Worm (Caenorhabditis elegans) whole organism, L1 larva: ENCODE measurements around the gene Y47D3A.20.

Experiments used
- C34B4.2 ChIP-seq: sonication (generic microtip); optimal IDR thresholded peaks from 2 replicates; lab custom pipeline; 2017; ENCODE audit warnings: mild to moderate bottlenecking, missing genetic modification characterization, missing compliant biosample characterization
- ceh-88 ChIP-seq: fragments of 200-800 bp; sonication (Bioruptor generic); IDR thresholded peaks from 2 replicates; pipeline ENCODE4 v1.3.6; 2022; ENCODE audit warnings: missing genetic modification characterization, missing compliant biosample characterization
- ces-1 ChIP-seq: fragments of 150-350 bp; optimal IDR thresholded peaks from 2 replicates; lab custom pipeline; 2014; ENCODE audit warnings: missing biosample characterization, missing genetic modification reagents, missing genetic modification characterization
- dpl-1 ChIP-seq, 3 experiments: fragments of 150-350 bp in 2 of 3; sonication (generic microtip) in 1 of 3; optimal IDR thresholded peaks; 2 replicates each; lab custom pipeline; 2014 to 2017; ENCODE audit warnings: missing biosample characterization in 3 of 3, missing genetic modification characterization in 3 of 3, missing genetic modification reagents in 3 of 3
- lin-15B ChIP-seq: fragments of 150-350 bp; sonication (generic microtip); optimal IDR thresholded peaks from 3 replicates; lab custom pipeline; 2014; ENCODE audit warnings: missing biosample characterization, missing genetic modification characterization
- lsy-2 ChIP-seq, 2 experiments: fragments of 150-350 bp; optimal IDR thresholded peaks; 2 replicates each; lab custom pipeline; 2014; ENCODE audit warnings: missing biosample characterization in 2 of 2, missing genetic modification characterization in 2 of 2
- mab-9 ChIP-seq: fragments of 200-800 bp; sonication (Bioruptor generic); IDR thresholded peaks from 2 replicates; pipeline ENCODE4 v1.3.6; 2022; ENCODE audit warnings: missing genetic modification reagents, missing genetic modification characterization, missing compliant biosample characterization
- nhr-19 ChIP-seq: fragments of 200-800 bp; sonication (Bioruptor generic); conservative IDR thresholded peaks from 2 replicates; pipeline ENCODE4 v1.3.6; 2022; ENCODE audit warnings: missing genetic modification characterization, missing compliant biosample characterization
- nhr-237 ChIP-seq: fragments of 150-350 bp; optimal IDR thresholded peaks from 2 replicates; lab custom pipeline; 2014; ENCODE audit warnings: missing biosample characterization, missing genetic modification characterization
- nhr-28 ChIP-seq: fragments of 150-350 bp; optimal IDR thresholded peaks from 2 replicates; lab custom pipeline; 2014; ENCODE audit warnings: missing biosample characterization, missing genetic modification characterization
- tbx-2 ChIP-seq: sonication (generic microtip); optimal IDR thresholded peaks from 2 replicates; lab custom pipeline; 2016; ENCODE audit warnings: missing genetic modification characterization, missing compliant biosample characterization
- xbp-1 ChIP-seq: sonication (generic microtip); optimal IDR thresholded peaks from 2 replicates; lab custom pipeline; 2016; ENCODE audit warnings: missing genetic modification characterization, missing compliant biosample characterization

DNA sequence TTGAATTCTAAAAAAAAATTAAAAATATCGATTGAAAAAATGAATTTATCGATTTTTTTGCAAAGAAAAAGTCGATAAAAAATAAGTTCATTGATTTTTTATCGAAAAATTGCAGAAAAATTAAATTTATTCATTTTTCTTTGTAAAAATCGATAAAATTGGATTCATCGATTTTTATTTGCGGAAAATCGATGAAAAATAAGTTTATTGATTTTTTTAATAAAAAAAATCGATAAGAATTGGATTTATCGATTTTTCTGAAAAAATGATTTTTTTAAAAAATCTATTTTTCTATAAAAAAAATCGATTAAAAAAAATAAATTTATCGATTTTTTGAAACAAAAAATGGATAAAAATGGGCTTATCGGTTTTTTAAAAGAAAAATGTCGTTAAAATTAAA is 5.1 kb downstream of the Y47D3A.20 start:
- no peak for TF ChIP-seq mab-9 (GFP tag; lab: Robert Waterston, UW)
- no peak for TF ChIP-seq lsy-2 (tag; optimal IDR thresholded peaks at IDR 0.05; lab: Kevin White, UChicago)
- TF ChIP-seq nhr-19 (GFP tag; lab: Robert Waterston, UW) = no peak
- no peak for TF ChIP-seq nhr-237 (tag; lab: Kevin White, UChicago)
- TF ChIP-seq lin-15B (tag; lab: Kevin White, UChicago) = no peak
- TF ChIP-seq xbp-1 (tag; lab: Kevin White, UChicago) = no peak
- no peak for TF ChIP-seq dpl-1 (GFP tag; optimal IDR thresholded peaks at IDR 0.05; lab: Kevin White, UChicago)
- no peak for TF ChIP-seq nhr-28 (tag; lab: Kevin White, UChicago)
- TF ChIP-seq tbx-2 (tag; lab: Kevin White, UChicago) = no peak
- no peak for TF ChIP-seq ceh-88 (GFP tag; lab: Robert Waterston, UW)
- TF ChIP-seq ces-1 (GFP tag; lab: Kevin White, UChicago) = no peak
- no peak for TF ChIP-seq C34B4.2 (tag; lab: Kevin White, UChicago)
